Fruit fly (Drosophila melanogaster) whole organism, embryonic: ENCODE results near the gene CG5697.

Experiments
- Adf1 ChIP-seq: fragments of 200-800 bp; sonication (Bioruptor generic); IDR thresholded peaks from 2 replicates; pipeline ENCODE4 v1.3.6; 2022; ENCODE audit warnings: missing biosample characterization, missing genetic modification characterization
- Aef1 ChIP-seq: fragments of 200-800 bp; sonication (Bioruptor generic); IDR thresholded peaks from 3 replicates; pipeline ENCODE4 v1.3.6; 2022; ENCODE audit warnings: missing biosample characterization, missing genetic modification characterization
- Antp ChIP-seq: fragments of 200-800 bp; sonication (Bioruptor generic); optimal IDR thresholded peaks from 3 replicates; lab custom pipeline; 2016; ENCODE audit warnings: missing biosample characterization, missing genetic modification characterization
- CG10147 ChIP-seq: fragments of 200-800 bp; sonication (Bioruptor generic); optimal IDR thresholded peaks from 2 replicates; lab custom pipeline; 2019; ENCODE audit warnings: missing biosample characterization, mild to moderate bottlenecking, missing genetic modification characterization, moderate library complexity
- CG10654 ChIP-seq: fragments of 200-800 bp; sonication (Bioruptor generic); optimal IDR thresholded peaks from 2 replicates; lab custom pipeline; 2016; ENCODE audit warnings: missing biosample characterization, missing genetic modification characterization
- CG11247 ChIP-seq: fragments of 200-800 bp; sonication (Bioruptor generic); IDR thresholded peaks from 2 replicates; pipeline ENCODE4 v1.3.6; 2022; ENCODE audit warnings: missing biosample characterization, missing genetic modification characterization
- CG11456 ChIP-seq: fragments of 200-800 bp; sonication (Bioruptor generic); IDR thresholded peaks from 3 replicates; pipeline ENCODE4 v1.3.6; 2022; ENCODE audit warnings: missing biosample characterization, missing genetic modification characterization
- CG11560 ChIP-seq: fragments of 200-800 bp; sonication (Bioruptor generic); IDR thresholded peaks from 3 replicates; pipeline ENCODE4 v1.3.6; 2022; ENCODE audit warnings: missing biosample characterization, missing genetic modification characterization
- CG11695 ChIP-seq: fragments of 200-800 bp; sonication (Bioruptor generic); IDR thresholded peaks from 3 replicates; pipeline ENCODE4 v1.3.6; 2022; ENCODE audit warnings: missing biosample characterization, missing genetic modification characterization
- CG12942 ChIP-seq: fragments of 200-800 bp; sonication (Bioruptor generic); optimal IDR thresholded peaks from 3 replicates; lab custom pipeline; 2016; ENCODE audit warnings: missing biosample characterization, missing genetic modification characterization
- CG13296 ChIP-seq: fragments of 200-800 bp; sonication (Bioruptor generic); optimal IDR thresholded peaks from 3 replicates; lab custom pipeline; 2018; ENCODE audit warnings: missing biosample characterization, mild to moderate bottlenecking, missing genetic modification characterization
- CG16863 ChIP-seq: fragments of 200-800 bp; sonication (Bioruptor generic); optimal IDR thresholded peaks from 3 replicates; lab custom pipeline; 2016; ENCODE audit warnings: missing biosample characterization, missing genetic modification characterization
- CG17359 ChIP-seq: fragments of 200-800 bp; sonication (Bioruptor generic); optimal IDR thresholded peaks from 3 replicates; lab custom pipeline; 2018; ENCODE audit warnings: missing biosample characterization, mild to moderate bottlenecking, missing genetic modification characterization, moderate library complexity
- CG17802 ChIP-seq: fragments of 200-800 bp; sonication (Bioruptor generic); optimal IDR thresholded peaks from 2 replicates; lab custom pipeline; 2018; ENCODE audit warnings: missing biosample characterization, mild to moderate bottlenecking, missing genetic modification characterization, moderate library complexity
- CG18599 ChIP-seq: fragments of 200-800 bp; sonication (Bioruptor generic); optimal IDR thresholded peaks from 3 replicates; lab custom pipeline; 2017; ENCODE audit warnings: missing biosample characterization, missing genetic modification characterization, mild to moderate bottlenecking, moderate library complexity, missing genetic modification reagents
- CG30403 ChIP-seq: fragments of 200-800 bp; sonication (Bioruptor generic); optimal IDR thresholded peaks from 3 replicates; lab custom pipeline; 2016; ENCODE audit warnings: missing biosample characterization, missing genetic modification characterization
- CG31224 ChIP-seq: fragments of 200-800 bp; sonication (Bioruptor generic); IDR thresholded peaks from 2 replicates; pipeline ENCODE4 v1.3.6; 2022; ENCODE audit warnings: missing biosample characterization, missing genetic modification characterization
- CG34376 ChIP-seq: fragments of 200-800 bp; sonication (Bioruptor generic); optimal IDR thresholded peaks from 2 replicates; lab custom pipeline; 2018; ENCODE audit warnings: missing biosample characterization, mild to moderate bottlenecking, missing genetic modification characterization
- CG4328 ChIP-seq: fragments of 200-800 bp; sonication (Bioruptor generic); optimal IDR thresholded peaks from 3 replicates; lab custom pipeline; 2017; ENCODE audit warnings: missing biosample characterization, missing genetic modification reagents, missing genetic modification characterization
- CG4617 ChIP-seq: fragments of 200-800 bp; sonication (Bioruptor generic); optimal IDR thresholded peaks from 3 replicates; lab custom pipeline; 2016; ENCODE audit warnings: missing biosample characterization, missing genetic modification characterization, borderline replicate concordance
- CG6683 ChIP-seq: fragments of 200-800 bp; sonication (Bioruptor generic); optimal IDR thresholded peaks from 2 replicates; lab custom pipeline; 2017; ENCODE audit warnings: missing biosample characterization, mild to moderate bottlenecking, missing genetic modification characterization, missing genetic modification reagents
- CG8281 ChIP-seq: fragments of 200-800 bp; sonication (Bioruptor generic); optimal IDR thresholded peaks from 2 replicates; lab custom pipeline; 2018; ENCODE audit warnings: missing biosample characterization, mild to moderate bottlenecking, missing genetic modification characterization, moderate library complexity
- D19B ChIP-seq: fragments of 200-800 bp; sonication (Bioruptor generic); optimal IDR thresholded peaks from 2 replicates; lab custom pipeline; 2017; ENCODE audit warnings: missing biosample characterization, mild to moderate bottlenecking, missing genetic modification characterization
- Dad ChIP-seq: fragments of 200-800 bp; sonication (Bioruptor generic); optimal IDR thresholded peaks from 3 replicates; lab custom pipeline; 2016; ENCODE audit warnings: missing biosample characterization, missing genetic modification characterization
- Drgx ChIP-seq: fragments of 200-800 bp; sonication (Bioruptor generic); IDR thresholded peaks from 2 replicates; pipeline ENCODE4 v1.3.6; 2022; ENCODE audit warnings: missing biosample characterization, missing genetic modification characterization
- Gug ChIP-seq: fragments of 200-800 bp; sonication (Bioruptor generic); IDR thresholded peaks from 4 replicates; pipeline ENCODE4 v1.3.6; 2022; ENCODE audit warnings: missing biosample characterization, missing genetic modification characterization
- Med ChIP-seq: fragments of 200-800 bp; sonication (Bioruptor generic); peaks from one replicate; lab custom pipeline; 2016; ENCODE audit warnings: missing biosample characterization, missing genetic modification characterization, mild to moderate bottlenecking, inconsistent platforms, moderate library complexity
- Sox100B ChIP-seq: fragments of 200-800 bp; sonication (Bioruptor generic); optimal IDR thresholded peaks from 3 replicates; lab custom pipeline; 2018; ENCODE audit warnings: missing biosample characterization, mild to moderate bottlenecking, missing genetic modification characterization
- Sry-δ ChIP-seq: fragments of 200-800 bp; sonication (Bioruptor generic); optimal IDR thresholded peaks from 2 replicates; lab custom pipeline; 2016; ENCODE audit warnings: missing biosample characterization, missing genetic modification characterization
- TFAM ChIP-seq: fragments of 200-800 bp; sonication (Bioruptor generic); optimal IDR thresholded peaks from 2 replicates; lab custom pipeline; 2017; ENCODE audit warnings: missing biosample characterization, missing genetic modification characterization, inconsistent platforms
- Vsx1 ChIP-seq: fragments of 200-800 bp; sonication (Bioruptor generic); optimal IDR thresholded peaks from 2 replicates; lab custom pipeline; 2017; ENCODE audit warnings: missing biosample characterization, mild to moderate bottlenecking, missing genetic modification characterization, missing genetic modification reagents
- ab ChIP-seq: fragments of 200-800 bp; sonication (Bioruptor generic); optimal IDR thresholded peaks from 2 replicates; lab custom pipeline; 2016; ENCODE audit warnings: missing biosample characterization, missing genetic modification characterization
- ato ChIP-seq: fragments of 200-800 bp; sonication (Bioruptor generic); IDR thresholded peaks from 2 replicates; pipeline ENCODE4 v1.3.6; 2022; ENCODE audit warnings: missing biosample characterization, missing genetic modification characterization; ENCODE audit not compliant: partially characterized antibody
- bab2 ChIP-seq: fragments of 200-800 bp; sonication (Bioruptor generic); optimal IDR thresholded peaks from 2 replicates; lab custom pipeline; 2016; ENCODE audit warnings: missing biosample characterization, missing genetic modification characterization
- cas ChIP-seq: fragments of 200-800 bp; sonication (Bioruptor generic); IDR thresholded peaks from 2 replicates; pipeline ENCODE4 v1.3.6; 2022; ENCODE audit warnings: missing biosample characterization, missing genetic modification characterization
- chinmo ChIP-seq: fragments of 200-800 bp; sonication (Bioruptor generic); IDR thresholded peaks from 4 replicates; pipeline ENCODE4 v1.3.6; 2022; ENCODE audit warnings: missing biosample characterization, missing genetic modification characterization; ENCODE audit not compliant: partially characterized antibody
- ci ChIP-seq: fragments of 200-800 bp; sonication (Bioruptor generic); IDR thresholded peaks from 3 replicates; pipeline ENCODE4 v1.3.6; 2022; ENCODE audit warnings: missing biosample characterization, missing genetic modification characterization
- corto ChIP-seq: fragments of 200-800 bp; sonication (Bioruptor generic); optimal IDR thresholded peaks from 2 replicates; lab custom pipeline; 2016; ENCODE audit warnings: missing biosample characterization, mild to moderate bottlenecking, missing genetic modification characterization, moderate library complexity
- da ChIP-seq: fragments of 200-800 bp; sonication (Bioruptor generic); optimal IDR thresholded peaks from 2 replicates; lab custom pipeline; 2016; ENCODE audit warnings: missing biosample characterization, missing genetic modification characterization
- dan ChIP-seq: fragments of 200-800 bp; sonication (Bioruptor generic); IDR thresholded peaks from 2 replicates; pipeline ENCODE4 v1.3.6; 2022; ENCODE audit warnings: missing biosample characterization, missing genetic modification characterization
- dysf ChIP-seq: fragments of 200-800 bp; sonication (Bioruptor generic); IDR thresholded peaks from 3 replicates; pipeline ENCODE4 v1.3.6; 2022; ENCODE audit warnings: missing biosample characterization, missing genetic modification characterization
- h ChIP-seq: fragments of >200 bp; optimal IDR thresholded peaks from 2 replicates; lab custom pipeline; 2017
- pho ChIP-seq: fragments of 200-800 bp; sonication (Bioruptor generic); optimal IDR thresholded peaks from 2 replicates; lab custom pipeline; 2016; ENCODE audit warnings: missing biosample characterization, missing genetic modification characterization
- pnt ChIP-seq: fragments of 200-800 bp; sonication (Bioruptor generic); optimal IDR thresholded peaks from 3 replicates; lab custom pipeline; 2016; ENCODE audit warnings: missing biosample characterization, missing genetic modification characterization
- sd ChIP-seq: fragments of 200-800 bp; sonication (Bioruptor generic); optimal IDR thresholded peaks from 3 replicates; lab custom pipeline; 2018; ENCODE audit warnings: missing biosample characterization, mild to moderate bottlenecking, missing genetic modification characterization, moderate library complexity
- seq ChIP-seq: fragments of 200-800 bp; sonication (Bioruptor generic); IDR thresholded peaks from 2 replicates; pipeline ENCODE4 v1.3.6; 2022; ENCODE audit warnings: missing biosample characterization, missing genetic modification characterization
- sug ChIP-seq: fragments of 200-800 bp; optimal IDR thresholded peaks from 2 replicates; lab custom pipeline; 2019; ENCODE audit warnings: missing biosample characterization, mild to moderate bottlenecking, missing genetic modification characterization, moderate library complexity
- tll ChIP-seq, 2 experiments: fragments of 200-800 bp in 1 of 2; fragments of >200 bp in 1 of 2; sonication (Bioruptor generic) in 1 of 2; optimal IDR thresholded peaks; 2 replicates each; lab custom pipeline; 2017 to 2019; ENCODE audit warnings: missing biosample characterization in 2 of 2, missing genetic modification characterization in 2 of 2, mild to moderate bottlenecking in 1 of 2, moderate library complexity in 1 of 2
- wdn ChIP-seq: fragments of 200-800 bp; sonication (Bioruptor generic); IDR thresholded peaks from 2 replicates; pipeline ENCODE4 v1.3.6; 2022; ENCODE audit warnings: missing biosample characterization, missing genetic modification characterization
- zfh2 ChIP-seq: fragments of 200-800 bp; sonication (Bioruptor generic); optimal IDR thresholded peaks from 2 replicates; lab custom pipeline; 2016; ENCODE audit warnings: missing biosample characterization, missing genetic modification characterization

Gene CG5697

dm6 chr3R:21022769-21023517, 7.2 kb downstream of the CG5697 start (continued):
- no peak for TF ChIP-seq ato (GFP tag; lab: Robert Waterston, UW)
- TF ChIP-seq zfh2 (GFP tag; lab: Kevin White, UChicago), result no peak
- no peak for TF ChIP-seq Sox100B (GFP tag; lab: Kevin White, UChicago)
- no peak for TF ChIP-seq CG31224 (GFP tag; lab: Robert Waterston, UW)
- TF ChIP-seq D19B (GFP tag; lab: Kevin White, UChicago), result no peak
- TF ChIP-seq Dad (GFP tag; lab: Kevin White, UChicago), result no peak
- no peak for TF ChIP-seq dan (GFP tag; lab: Robert Waterston, UW)
- TF ChIP-seq Med (GFP tag; lab: Kevin White, UChicago), result no peak
- no peak for TF ChIP-seq CG11247 (GFP tag; lab: Robert Waterston, UW)
- no peak for TF ChIP-seq CG18599 (GFP tag; lab: Kevin White, UChicago)
- TF ChIP-seq CG6683 (GFP tag; lab: Kevin White, UChicago), result no peak
- TF ChIP-seq CG17802, result no peak
- no peak for TF ChIP-seq TFAM
- TF ChIP-seq Antp (GFP tag; lab: Kevin White, UChicago), result no peak
- TF ChIP-seq CG17359 (tag; lab: Kevin White, UChicago), result no peak
- no peak for TF ChIP-seq CG4328 (GFP tag; lab: Kevin White, UChicago)
- TF ChIP-seq wdn (GFP tag; lab: Robert Waterston, UW), result no peak
- peak; percentile 17 for TF ChIP-seq sug (tag; lab: Kevin White, UChicago)
- TF ChIP-seq bab2 (GFP tag; lab: Kevin White, UChicago), result no peak
- TF ChIP-seq da, result no peak
- TF ChIP-seq dysf (GFP tag; lab: Robert Waterston, UW), result 0 out of 3 replicates have a peak, but pooled peaks have one; percentile 23
- no peak for TF ChIP-seq CG10654 (GFP tag; lab: Kevin White, UChicago)
- TF ChIP-seq CG11456, result no peak
- no peak for TF ChIP-seq CG11560 (tag; lab: Robert Waterston, UW)
- TF ChIP-seq CG8281 (tag; lab: Kevin White, UChicago), result peak; percentile 97
- TF ChIP-seq Drgx (GFP tag; lab: Robert Waterston, UW), result no peak
- no peak for TF ChIP-seq Gug (GFP tag; lab: Robert Waterston, UW)
- no peak for TF ChIP-seq Sry-δ (GFP tag; lab: Kevin White, UChicago)
- TF ChIP-seq h (lab: Kevin White, UChicago), result no peak
- TF ChIP-seq CG12942 (GFP tag; lab: Kevin White, UChicago), result no peak
- no peak for TF ChIP-seq seq (GFP tag; lab: Robert Waterston, UW)
- no peak for TF ChIP-seq ab (GFP tag; lab: Kevin White, UChicago)

DNA sequence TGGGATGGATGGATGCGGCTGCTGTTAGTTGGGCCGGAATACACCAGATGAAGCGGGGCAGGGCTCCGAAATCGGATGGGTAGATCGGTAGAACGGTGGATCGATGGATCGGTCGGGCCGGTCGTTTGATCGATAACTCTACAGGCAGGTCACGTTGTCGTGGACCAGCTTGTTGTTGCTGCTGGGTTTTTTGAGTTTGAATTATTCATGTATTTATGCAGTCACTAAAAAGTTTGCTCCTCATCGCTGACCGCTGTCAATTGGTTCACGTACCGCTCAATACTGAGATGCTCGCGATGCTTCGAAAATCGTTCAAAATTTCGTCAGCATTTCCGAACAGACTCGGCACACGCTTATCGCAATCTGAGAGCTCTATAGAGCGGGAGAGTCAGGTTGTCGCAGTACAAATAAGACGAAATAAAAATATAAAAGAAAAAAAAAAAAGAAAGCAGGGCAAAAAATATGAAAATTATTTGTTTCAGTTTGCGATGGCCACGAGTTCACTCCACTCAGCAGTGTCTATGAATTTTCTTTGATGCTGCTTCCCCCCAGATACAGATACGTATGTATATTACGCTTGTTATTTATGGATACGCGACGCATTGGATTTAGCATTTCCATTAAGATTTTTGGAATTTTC, 8.3 kb downstream of the CG5697 start, which contains the start of gene peg:
peg (minus strand) TSS at position 262 of the 640 bp plus-strand sequence.
- TF ChIP-seq sd (tag; lab: Kevin White, UChicago) (peak; percentile 89), CG16863 (GFP tag; lab: Kevin White, UChicago) (no peak), Adf1 (GFP tag; lab: Robert Waterston, UW) (no peak), CG10147 (GFP tag; lab: Kevin White, UChicago) (no peak), Vsx1 (no peak), pnt (no peak), ci (GFP tag; lab: Robert Waterston, UW) (0 out of 3 replicates have a peak, but pooled peaks have one; percentile 28), tll (GFP tag; optimal IDR thresholded peaks at IDR 0.05; lab: Kevin White, UChicago) (no peak), CG30403 (GFP tag; lab: Kevin White, UChicago) (no peak), CG11695 (GFP tag; lab: Robert Waterston, UW) (no peak), CG4617 (GFP tag; lab: Kevin White, UChicago) (no peak), Drgx (GFP tag; lab: Robert Waterston, UW) (peak; percentile 59), corto (GFP tag; lab: Kevin White, UChicago) (peak; percentile 14), CG13296 (GFP tag; lab: Kevin White, UChicago) (no peak), CG34376 (GFP tag; lab: Kevin White, UChicago) (peak; percentile 14), Aef1 (GFP tag; lab: Robert Waterston, UW) (no peak), chinmo (GFP tag; lab: Robert Waterston, UW) (0 out of 4 replicates have a peak, but pooled peaks have one; percentile 45), cas (GFP tag; lab: Robert Waterston, UW) (no peak), pho (no peak)
